Fruit fly (Drosophila melanogaster) S2 (cell line): ENCODE measurements around the gene CG34367.
A peak's percentile ranks its signal among the peaks of the same experiment; 100 is the strongest.

ENCODE experiments used
- CG8478 ChIP-seq: fragments of >200 bp; optimal IDR thresholded peaks from 2 replicates; lab custom pipeline; 2018
- CTCF ChIP-seq, 2 experiments: fragments of >200 bp; optimal IDR thresholded peaks; 2 replicates each; lab custom pipeline; 2018

CG34367 gene

dm6 chr2L:10310614-10311382, 42.9 kb downstream of the CG34367 start, which contains the start of gene Cdk5alpha:
Gene Cdk5alpha, minus strand, starts transcription at chr2L:10310956.
- TF ChIP-seq CG8478, result no peak
- no peak for TF ChIP-seq CTCF (optimal IDR thresholded peaks at IDR 0.05; lab: Kevin White, UChicago)

DNA sequence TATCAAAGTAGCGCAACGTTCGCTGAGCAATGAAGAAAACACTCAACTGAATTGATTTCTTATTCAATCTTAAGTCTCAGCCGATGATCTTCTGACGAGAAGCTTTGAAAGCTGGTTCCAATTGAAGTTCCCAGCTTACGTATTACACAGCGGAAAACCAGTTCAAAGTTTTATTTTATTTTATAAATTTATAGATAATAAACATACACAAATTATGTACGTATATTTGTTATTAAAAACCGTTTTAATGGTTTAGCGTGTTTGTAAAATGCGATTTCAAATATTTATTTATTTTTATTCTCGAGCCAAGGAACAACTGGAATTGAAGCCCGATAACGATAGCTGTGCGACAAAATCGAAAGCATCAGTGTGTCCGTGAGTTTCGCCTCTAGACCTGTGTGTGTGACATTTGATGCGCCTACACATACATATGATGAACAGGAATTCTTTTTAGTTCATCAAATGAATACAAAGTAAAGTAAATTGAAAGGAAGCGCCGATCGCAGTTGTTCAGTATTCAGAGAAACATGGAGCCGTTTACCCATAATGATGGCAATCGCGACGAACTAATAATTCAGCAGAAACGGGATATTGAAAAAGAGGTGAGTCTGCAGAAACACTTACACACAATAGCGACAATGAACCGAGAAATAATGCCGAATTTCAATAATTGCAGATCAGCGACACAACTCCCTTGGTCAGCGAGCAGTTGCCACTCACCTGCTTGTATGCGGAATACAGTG, 47.0 kb downstream of the CG34367 start, which contains the start of the genes CG5390 and CG4968:
TSS of gene CG5390 (minus strand) at position 77 of the 743 bp plus-strand sequence.
TSS of gene CG4968 (plus strand) at position 405 of the 743 bp plus-strand sequence.
- TF ChIP-seq CTCF (optimal IDR thresholded peaks at IDR 0.05; lab: Kevin White, UChicago), result no peak
- TF ChIP-seq CG8478, result no peak

DNA sequence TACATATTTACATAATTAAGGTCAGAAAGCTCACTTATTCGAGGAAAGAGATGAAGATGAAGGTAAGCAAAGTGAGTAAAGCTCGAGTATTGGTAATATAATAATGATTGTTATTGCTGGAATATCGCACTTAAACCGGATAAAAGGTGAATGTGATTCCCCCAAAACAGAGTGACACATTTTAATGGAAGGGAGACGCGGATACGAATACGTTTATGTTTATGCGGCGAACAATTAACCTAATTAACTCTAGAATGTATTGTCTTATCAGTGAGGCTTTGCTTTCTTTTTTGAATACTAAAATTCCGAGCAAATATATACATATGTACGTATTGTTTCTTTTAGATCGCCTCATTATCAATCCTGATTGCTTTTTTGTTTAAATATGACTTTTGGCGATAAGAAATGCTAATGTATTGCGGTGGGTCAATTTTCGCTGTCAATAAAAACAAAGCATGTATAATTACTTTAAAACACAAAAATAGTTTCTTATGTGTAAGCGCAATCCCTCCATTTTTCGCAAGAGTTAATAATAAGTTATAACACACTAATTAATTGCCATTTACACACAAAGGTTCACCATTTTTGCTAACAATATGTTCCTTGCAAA, 48.1 kb downstream of the CG34367 start:
- TF ChIP-seq CTCF (optimal IDR thresholded peaks at IDR 0.05; lab: Kevin White, UChicago) (no peak), CG8478 (no peak)

DNA sequence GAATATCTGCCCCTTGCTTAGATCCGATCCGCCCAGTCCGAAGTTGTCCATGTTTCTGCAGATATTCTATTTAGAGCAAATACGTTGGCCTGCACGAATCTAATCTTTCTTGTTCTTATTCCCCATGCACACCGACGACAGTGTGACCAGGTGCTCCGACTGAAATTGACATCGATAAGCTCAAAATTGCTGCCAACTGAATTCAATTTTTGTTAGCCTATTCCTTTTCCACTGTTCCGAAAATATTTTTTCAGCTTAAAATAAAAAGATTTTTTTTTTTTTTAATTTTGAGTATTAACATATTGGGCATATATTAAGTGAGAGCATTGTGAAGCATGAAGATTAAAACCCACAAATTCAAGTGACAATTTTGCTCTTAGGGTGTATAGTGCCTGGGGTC, 49.9 kb downstream of the CG34367 start, which contains the start of gene nmd:
TSS of gene nmd (minus strand) at position 162 of the 400 bp plus-strand sequence.
- TF ChIP-seq CG8478 (no peak), CTCF (optimal IDR thresholded peaks at IDR 0.05; lab: Kevin White, UChicago) (peak in 1 of 2 experiments; percentile 48)

DNA sequence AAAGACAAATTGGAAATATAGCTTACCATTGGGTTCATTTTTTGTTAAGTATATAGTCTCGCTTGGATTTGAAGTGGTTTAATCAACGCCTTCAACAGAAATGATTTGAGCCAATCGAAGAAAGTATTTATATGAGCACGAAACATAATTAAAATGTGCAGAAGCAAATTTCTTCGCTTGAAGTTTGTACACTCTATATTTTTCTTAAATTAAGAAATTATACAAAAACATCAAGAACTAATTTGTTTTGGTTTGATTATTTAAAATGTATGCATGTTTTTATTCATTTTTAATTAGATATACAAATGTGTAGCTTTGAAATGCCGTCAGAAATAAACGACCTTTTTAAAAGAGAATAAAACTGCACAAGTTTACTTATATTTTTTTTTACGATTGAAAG, 51.8 kb downstream of the CG34367 start, which contains the start of gene CG13138:
TSS of gene CG13138 (minus strand) at position 101 of the 400 bp plus-strand sequence.
- TF ChIP-seq CTCF (optimal IDR thresholded peaks at IDR 0.05; lab: Kevin White, UChicago), result no peak
- no peak for TF ChIP-seq CG8478

DNA sequence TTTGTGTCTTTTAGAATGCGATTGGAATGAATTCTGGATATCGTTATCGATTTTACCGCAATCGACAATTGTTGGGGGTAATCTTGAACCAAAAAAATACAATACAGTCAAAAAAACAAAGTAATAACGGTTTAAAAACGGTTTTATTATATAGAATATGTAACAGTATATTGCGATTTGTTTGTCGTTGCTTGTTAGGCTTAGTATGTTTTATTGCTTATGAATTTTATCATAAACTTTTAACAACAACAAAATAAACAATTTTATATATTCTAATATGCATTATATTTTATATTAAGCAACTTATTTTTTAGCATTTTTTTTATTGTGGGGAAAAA, 53.9 kb downstream of the CG34367 start, which contains the start of gene CYLD:
TSS of gene CYLD (minus strand) at position 38 of the 338 bp plus-strand sequence.
- no peak for TF ChIP-seq CTCF (optimal IDR thresholded peaks at IDR 0.05; lab: Kevin White, UChicago)

dm6 chr2L:10299077-10299809, 54.5 kb downstream of the CG34367 start:
- no peak for TF ChIP-seq CTCF (optimal IDR thresholded peaks at IDR 0.05; lab: Kevin White, UChicago)
- TF ChIP-seq CG8478, result no peak

DNA sequence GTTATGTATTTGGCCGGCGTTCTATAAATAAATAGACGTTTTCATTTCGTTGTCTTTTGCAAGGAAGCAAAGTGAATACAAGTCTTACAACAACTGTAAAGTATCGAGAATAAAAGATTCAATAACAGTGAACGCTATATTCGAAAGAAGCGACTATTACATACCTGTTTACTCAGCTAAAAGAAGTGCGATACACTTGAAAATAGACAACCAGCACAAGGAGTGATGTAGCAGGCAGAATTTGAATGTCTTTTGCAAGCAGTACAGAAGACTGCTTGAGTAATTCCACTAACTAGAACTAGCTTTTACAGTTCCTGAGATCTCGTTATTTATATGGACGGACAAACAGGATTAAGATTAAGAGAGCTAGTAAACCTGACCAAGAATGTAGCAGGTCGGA, 55.4 kb downstream of the CG34367 start:
- TF ChIP-seq CTCF (optimal IDR thresholded peaks at IDR 0.05; lab: Kevin White, UChicago), result peak; percentile 19 to 40
- TF ChIP-seq CG8478, result no peak
